Worm (Caenorhabditis elegans) whole organism, L3 larva: ENCODE data around the gene sec-61.A.

Experiments used
- ceh-16 ChIP-seq: sonication (generic microtip); optimal IDR thresholded peaks from 2 replicates; lab custom pipeline; 2017; ENCODE audit warnings: missing biosample characterization, missing genetic modification characterization
- fkh-10 ChIP-seq: sonication (generic microtip); optimal IDR thresholded peaks from 2 replicates; lab custom pipeline; 2017; ENCODE audit warnings: missing biosample characterization, missing genetic modification reagents, missing genetic modification characterization
- mdl-1 ChIP-seq: fragments of 150-350 bp; optimal IDR thresholded peaks from 2 replicates; lab custom pipeline; 2014; ENCODE audit warnings: missing biosample characterization, missing genetic modification characterization
- nhr-11 ChIP-seq: fragments of 150-350 bp; optimal IDR thresholded peaks from 2 replicates; lab custom pipeline; 2014; ENCODE audit warnings: missing biosample characterization, missing genetic modification characterization
- nhr-237 ChIP-seq: fragments of 150-350 bp; optimal IDR thresholded peaks from 2 replicates; lab custom pipeline; 2014; ENCODE audit warnings: missing biosample characterization, missing genetic modification characterization
- nhr-77 ChIP-seq: fragments of 150-350 bp; optimal IDR thresholded peaks from 2 replicates; lab custom pipeline; 2014; ENCODE audit warnings: missing biosample characterization, missing genetic modification characterization

ce11 chrIV:14797849-14798248 lies 27.2 kb downstream of the sec-61.A start, which contains the start of gene arl-8:
- TF ChIP-seq fkh-10 (GFP tag; lab: Kevin White, UChicago) (no peak), ceh-16 (no peak), nhr-77 (no peak), nhr-237 (tag; lab: Kevin White, UChicago) (no peak), mdl-1 (tag; lab: Kevin White, UChicago) (no peak), nhr-11 (tag; lab: Kevin White, UChicago) (no peak)
